Comparison of ENCODE assay signal across 2 worm cellular contexts in genomic region chrIV:9464345-9464783, ce11.
TF ChIP-seq lines count a peak whose summit lies in the region.

No protein-coding gene starts in this region.

TF ChIP-seq in whole organism, L1 larva, 84 proteins besides CTCF, POLR2A, EP300 and RAD21 (continued from another document and continues in another):
- no peak for TF ChIP-seq nhr-28 (tag; optimal IDR thresholded peaks at IDR 0.05; lab: Kevin White, UChicago)
- TF ChIP-seq aha-1 (tag; optimal IDR thresholded peaks at IDR 0.05; lab: Kevin White, UChicago): no peak
- TF ChIP-seq pqm-1 (tag; optimal IDR thresholded peaks at IDR 0.05; lab: Kevin White, UChicago): no peak
- TF ChIP-seq ceh-88 (GFP tag; IDR thresholded peaks at IDR 0.05; lab: Robert Waterston, UW): no peak
- TF ChIP-seq fkh-10 (GFP tag; optimal IDR thresholded peaks at IDR 0.05; lab: Kevin White, UChicago): no peak
- peak; percentile 17 for TF ChIP-seq lin-39 (tag; optimal IDR thresholded peaks at IDR 0.05; lab: Kevin White, UChicago)
- no peak for TF ChIP-seq efl-3 (GFP tag; optimal IDR thresholded peaks at IDR 0.05; lab: Kevin White, UChicago)
- TF ChIP-seq zip-4 (GFP tag; optimal IDR thresholded peaks at IDR 0.05; lab: Kevin White, UChicago): no peak
- no peak for TF ChIP-seq C04F5.9 (tag; optimal IDR thresholded peaks at IDR 0.05; lab: Kevin White, UChicago)
- no peak for TF ChIP-seq fkh-4 (tag; optimal IDR thresholded peaks at IDR 0.05; lab: Kevin White, UChicago; ENCODE audit: borderline replicate concordance)
- TF ChIP-seq unc-30 (tag; optimal IDR thresholded peaks at IDR 0.05; lab: Kevin White, UChicago): no peak
- TF ChIP-seq mab-9 (GFP tag; IDR thresholded peaks at IDR 0.05; lab: Robert Waterston, UW): no peak
- TF ChIP-seq lin-35 (GFP tag; optimal IDR thresholded peaks at IDR 0.05; lab: Kevin White, UChicago): no peak
- TF ChIP-seq swsn-7 (tag; optimal IDR thresholded peaks at IDR 0.05; lab: Kevin White, UChicago): no peak
- TF ChIP-seq nhr-20 (tag; optimal IDR thresholded peaks at IDR 0.05; lab: Kevin White, UChicago): no peak
- TF ChIP-seq sptf-1 (tag; optimal IDR thresholded peaks at IDR 0.05; lab: Kevin White, UChicago): no peak
- TF ChIP-seq nhr-85 (tag; lab: Kevin White, UChicago): peak; percentile 71
- TF ChIP-seq zag-1 (tag; optimal IDR thresholded peaks at IDR 0.05; lab: Kevin White, UChicago): no peak
- no peak for TF ChIP-seq lir-3 (tag; optimal IDR thresholded peaks at IDR 0.05; lab: Kevin White, UChicago; ENCODE audit: poor library complexity)
- no peak for TF ChIP-seq hlh-17 (GFP tag; optimal IDR thresholded peaks at IDR 0.05; lab: Kevin White, UChicago; ENCODE audit: borderline replicate concordance)
- TF ChIP-seq rnt-1 (tag; optimal IDR thresholded peaks at IDR 0.05; lab: Kevin White, UChicago): no peak
- TF ChIP-seq isw-1 (GFP tag; IDR thresholded peaks at IDR 0.05; lab: Robert Waterston, UW): no peak
- no peak for TF ChIP-seq nhr-12 (tag; optimal IDR thresholded peaks at IDR 0.05; lab: Kevin White, UChicago)
- TF ChIP-seq blmp-1 (tag; optimal IDR thresholded peaks at IDR 0.05; lab: Kevin White, UChicago): no peak
- no peak for TF ChIP-seq mdl-1 (tag; optimal IDR thresholded peaks at IDR 0.05; lab: Kevin White, UChicago)
- no peak for TF ChIP-seq unc-62 (GFP tag; optimal IDR thresholded peaks at IDR 0.05; lab: Kevin White, UChicago)
- no peak for TF ChIP-seq sox-4 (tag; optimal IDR thresholded peaks at IDR 0.05; lab: Kevin White, UChicago)
- TF ChIP-seq irx-1 (tag; optimal IDR thresholded peaks at IDR 0.05; lab: Kevin White, UChicago): no peak
- peak; percentile 5 for TF ChIP-seq ama-1 (optimal IDR thresholded peaks at IDR 0.05; lab: Kevin White, UChicago)
- TF ChIP-seq sup-37 (GFP tag; optimal IDR thresholded peaks at IDR 0.05; lab: Kevin White, UChicago): no peak
- TF ChIP-seq egl-27 (tag; optimal IDR thresholded peaks at IDR 0.05; lab: Kevin White, UChicago): no peak
- TF ChIP-seq hpl-2 (GFP tag; optimal IDR thresholded peaks at IDR 0.05; lab: Kevin White, UChicago): no peak
- peak; percentile 9 for TF ChIP-seq nhr-47 (tag; optimal IDR thresholded peaks at IDR 0.05; lab: Kevin White, UChicago)
- no peak for TF ChIP-seq C34B4.2 (tag; optimal IDR thresholded peaks at IDR 0.05; lab: Kevin White, UChicago)
- no peak for TF ChIP-seq unc-86 (tag; optimal IDR thresholded peaks at IDR 0.05; lab: Kevin White, UChicago)
- peak; percentile 47 for TF ChIP-seq nhr-71 (tag; optimal IDR thresholded peaks at IDR 0.05; lab: Kevin White, UChicago)
- TF ChIP-seq alr-1 (tag; optimal IDR thresholded peaks at IDR 0.05; lab: Kevin White, UChicago; ENCODE audit: borderline replicate concordance): no peak
- no peak for TF ChIP-seq mef-2 (tag; optimal IDR thresholded peaks at IDR 0.05; lab: Kevin White, UChicago)
- TF ChIP-seq nhr-84 (tag; optimal IDR thresholded peaks at IDR 0.05; lab: Kevin White, UChicago): no peak
- TF ChIP-seq nhr-77 (tag; optimal IDR thresholded peaks at IDR 0.05; lab: Kevin White, UChicago): no peak
- no peak for TF ChIP-seq ceh-63 (GFP tag; optimal IDR thresholded peaks at IDR 0.05; lab: Kevin White, UChicago)
- no peak for TF ChIP-seq tlp-1 (tag; optimal IDR thresholded peaks at IDR 0.05; lab: Kevin White, UChicago)
- peak; percentile 90 for TF ChIP-seq snpc-4 (tag; optimal IDR thresholded peaks at IDR 0.05; lab: Kevin White, UChicago)
- TF ChIP-seq elt-2 (tag; optimal IDR thresholded peaks at IDR 0.05; lab: Kevin White, UChicago): no peak
- TF ChIP-seq unc-98 (GFP tag; IDR thresholded peaks at IDR 0.05; lab: Robert Waterston, UW): no peak
- TF ChIP-seq nhr-237 (tag; optimal IDR thresholded peaks at IDR 0.05; lab: Kevin White, UChicago): no peak
- TF ChIP-seq ztf-11 (tag; optimal IDR thresholded peaks at IDR 0.05; lab: Kevin White, UChicago): no peak
- no peak for TF ChIP-seq ets-5 (GFP tag; IDR thresholded peaks at IDR 0.05; lab: Robert Waterston, UW)
- no peak for TF ChIP-seq efl-1 (optimal IDR thresholded peaks at IDR 0.05; lab: Kevin White, UChicago)
- peak in 1 of 2 experiments; percentile 58 for TF ChIP-seq efl-1 (GFP tag; optimal IDR thresholded peaks at IDR 0.05 in 1 of 2; lab: Kevin White, UChicago)
- no peak for TF ChIP-seq ceh-82 (tag; optimal IDR thresholded peaks at IDR 0.05; lab: Kevin White, UChicago)
- TF ChIP-seq egl-13 (tag; optimal IDR thresholded peaks at IDR 0.05; lab: Kevin White, UChicago): no peak
- no peak for TF ChIP-seq ztf-4 (tag; optimal IDR thresholded peaks at IDR 0.05; lab: Kevin White, UChicago)
- no peak for TF ChIP-seq lin-13 (GFP tag; optimal IDR thresholded peaks at IDR 0.05; lab: Kevin White, UChicago)
- TF ChIP-seq tbx-2 (tag; optimal IDR thresholded peaks at IDR 0.05; lab: Kevin White, UChicago): no peak
- TF ChIP-seq ceh-90 (tag; optimal IDR thresholded peaks at IDR 0.05; lab: Kevin White, UChicago): no peak
- TF ChIP-seq nhr-90 (tag; optimal IDR thresholded peaks at IDR 0.05; lab: Kevin White, UChicago; ENCODE audit: poor library complexity): no peak
- no peak for TF ChIP-seq Y116A8C.19 (tag; optimal IDR thresholded peaks at IDR 0.05; lab: Kevin White, UChicago; ENCODE audit: borderline replicate concordance)
- no peak for TF ChIP-seq ces-1 (GFP tag; optimal IDR thresholded peaks at IDR 0.05; lab: Kevin White, UChicago)
- TF ChIP-seq fkh-8 (tag; optimal IDR thresholded peaks at IDR 0.05; lab: Kevin White, UChicago): no peak
- TF ChIP-seq fos-1 (tag; optimal IDR thresholded peaks at IDR 0.05; lab: Kevin White, UChicago): no peak
- no peak for TF ChIP-seq lsy-2 (tag; optimal IDR thresholded peaks at IDR 0.05; lab: Kevin White, UChicago)
- TF ChIP-seq pax-3 (tag; optimal IDR thresholded peaks at IDR 0.05; lab: Kevin White, UChicago): no peak
- peak; percentile 20 for TF ChIP-seq lin-14 (GFP tag; optimal IDR thresholded peaks at IDR 0.05; lab: Kevin White, UChicago)
- TF ChIP-seq unc-130 (tag; optimal IDR thresholded peaks at IDR 0.05; lab: Kevin White, UChicago): no peak
- no peak for TF ChIP-seq skn-1 (tag; optimal IDR thresholded peaks at IDR 0.05; lab: Kevin White, UChicago)
- TF ChIP-seq elt-3 (tag; optimal IDR thresholded peaks at IDR 0.05; lab: Kevin White, UChicago): no peak
- no peak for TF ChIP-seq grh-1 (GFP tag; IDR thresholded peaks at IDR 0.05; lab: Robert Waterston, UW)
- TF ChIP-seq C16A3.4 (tag; optimal IDR thresholded peaks at IDR 0.05; lab: Kevin White, UChicago): no peak
- no peak for TF ChIP-seq hlh-4 (tag; optimal IDR thresholded peaks at IDR 0.05; lab: Kevin White, UChicago)

TF ChIP-seq in whole organism, L4 larva, 104 proteins besides CTCF, POLR2A, EP300 and RAD21 (continued from another document):
- TF ChIP-seq zfp-3 (GFP tag; conservative IDR thresholded peaks at IDR 0.05; lab: Robert Waterston, UW): no peak
- TF ChIP-seq ztf-7 (tag; optimal IDR thresholded peaks at IDR 0.05; lab: Kevin White, UChicago): no peak
- no peak for TF ChIP-seq unc-130 (GFP tag; optimal IDR thresholded peaks at IDR 0.05; lab: Kevin White, UChicago)
- peak; percentile 58 for TF ChIP-seq F49E8.2 (tag; optimal IDR thresholded peaks at IDR 0.05; lab: Kevin White, UChicago; ENCODE audit: borderline replicate concordance)
- TF ChIP-seq zag-1 (tag; optimal IDR thresholded peaks at IDR 0.05; lab: Kevin White, UChicago): no peak
- TF ChIP-seq ceh-32 (tag; optimal IDR thresholded peaks at IDR 0.05; lab: Kevin White, UChicago; ENCODE audit: poor library complexity): no peak
- no peak for TF ChIP-seq ceh-82 (tag; optimal IDR thresholded peaks at IDR 0.05; lab: Kevin White, UChicago)
- TF ChIP-seq unc-39 (tag; optimal IDR thresholded peaks at IDR 0.05; lab: Kevin White, UChicago): no peak
- no peak for TF ChIP-seq pha-4 (GFP tag; IDR thresholded peaks at IDR 0.05; lab: Robert Waterston, UW)
- no peak for TF ChIP-seq pha-4 (tag; optimal IDR thresholded peaks at IDR 0.05; lab: Kevin White, UChicago)
- TF ChIP-seq nhr-10 (tag; optimal IDR thresholded peaks at IDR 0.05; lab: Kevin White, UChicago): no peak
- no peak for TF ChIP-seq mxl-3 (GFP tag; optimal IDR thresholded peaks at IDR 0.05; lab: Kevin White, UChicago)
- no peak for TF ChIP-seq lsy-2 (tag; optimal IDR thresholded peaks at IDR 0.05; lab: Kevin White, UChicago)
- TF ChIP-seq hif-1 (tag; optimal IDR thresholded peaks at IDR 0.05; lab: Kevin White, UChicago): no peak
- no peak for TF ChIP-seq zip-2 (tag; optimal IDR thresholded peaks at IDR 0.05; lab: Kevin White, UChicago)
- TF ChIP-seq aha-1 (tag; lab: Kevin White, UChicago): peak; percentile 61
- TF ChIP-seq nhr-102 (tag; optimal IDR thresholded peaks at IDR 0.05; lab: Kevin White, UChicago): no peak
- no peak for TF ChIP-seq lin-13 (GFP tag; optimal IDR thresholded peaks at IDR 0.05; lab: Kevin White, UChicago)
- no peak for TF ChIP-seq attf-4 (tag; optimal IDR thresholded peaks at IDR 0.05; lab: Kevin White, UChicago)
- peak; percentile 32 for TF ChIP-seq snpc-4 (tag; optimal IDR thresholded peaks at IDR 0.05; lab: Kevin White, UChicago)
- TF ChIP-seq sdz-12 (GFP tag; optimal IDR thresholded peaks at IDR 0.05; lab: Kevin White, UChicago): no peak
- TF ChIP-seq daf-16 (GFP tag; optimal IDR thresholded peaks at IDR 0.05; lab: Kevin White, UChicago): no peak
- no peak for TF ChIP-seq daf-16 (tag; optimal IDR thresholded peaks at IDR 0.05; lab: Kevin White, UChicago)
TF ChIP-seq in whole organism, L4 larva: peak in this region for 5.
